Worm (Caenorhabditis elegans) whole organism, young adult: Measurements from ENCODE around the gene ocr-3.

Source experiments
- B0019.2 ChIP-seq: fragments of 200-800 bp; sonication (Bioruptor generic); conservative IDR thresholded peaks from 2 replicates; pipeline ENCODE4 v1.3.6; 2022; ENCODE audit warnings: missing genetic modification reagents, missing genetic modification characterization, missing compliant biosample characterization
- B0336.3 ChIP-seq: fragments of 200-800 bp; sonication (Bioruptor generic); IDR thresholded peaks from 2 replicates; pipeline ENCODE4 v1.3.6; 2022; ENCODE audit warnings: missing genetic modification characterization, missing compliant biosample characterization
- C17E4.6 ChIP-seq: fragments of 200-800 bp; sonication (Bioruptor generic); IDR thresholded peaks from 2 replicates; pipeline ENCODE4 v1.3.6; 2022; ENCODE audit warnings: missing genetic modification reagents, missing genetic modification characterization, missing compliant biosample characterization
- F49E8.2 ChIP-seq: sonication (generic microtip); optimal IDR thresholded peaks from 3 replicates; lab custom pipeline; 2017; ENCODE audit warnings: missing genetic modification characterization, mild to moderate bottlenecking, missing compliant biosample characterization, antibody characterized with exemption, moderate library complexity; ENCODE audit not compliant: insufficient read depth
- T07F8.4 ChIP-seq: sonication (generic microtip); optimal IDR thresholded peaks from 2 replicates; lab custom pipeline; 2016; ENCODE audit warnings: mild to moderate bottlenecking, missing genetic modification characterization, moderate library complexity, missing compliant biosample characterization
- Y53F4B.3 ChIP-seq: fragments of 200-800 bp; sonication (Bioruptor generic); IDR thresholded peaks from 2 replicates; pipeline ENCODE4 v1.3.6; 2022; ENCODE audit warnings: missing genetic modification reagents, missing genetic modification characterization, missing compliant biosample characterization
- Y53G8AR.9 ChIP-seq: fragments of 200-800 bp; sonication (Bioruptor generic); conservative IDR thresholded peaks from 2 replicates; pipeline ENCODE4 v1.3.6; 2022; ENCODE audit warnings: missing genetic modification reagents, missing genetic modification characterization, missing compliant biosample characterization
- Y67H2A.10 ChIP-seq: fragments of 200-800 bp; sonication (Bioruptor generic); conservative IDR thresholded peaks from 2 replicates; pipeline ENCODE4 v1.3.6; 2022; ENCODE audit warnings: missing genetic modification reagents, missing genetic modification characterization, missing compliant biosample characterization
- Y79H2A.3 ChIP-seq: fragments of 200-800 bp; sonication (Bioruptor generic); conservative IDR thresholded peaks from 2 replicates; pipeline ENCODE4 v1.3.6; 2022; ENCODE audit warnings: missing genetic modification reagents, missing genetic modification characterization, missing compliant biosample characterization
- aptf-2 ChIP-seq: fragments of 200-800 bp; sonication (Bioruptor generic); conservative IDR thresholded peaks from 2 replicates; pipeline ENCODE4 v1.3.6; 2022; ENCODE audit warnings: missing genetic modification reagents, missing genetic modification characterization, missing compliant biosample characterization
- aptf-3 ChIP-seq: fragments of 200-800 bp; sonication (Bioruptor generic); IDR thresholded peaks from 2 replicates; pipeline ENCODE4 v1.3.6; 2022; ENCODE audit warnings: missing genetic modification characterization, missing compliant biosample characterization
- atf-7 ChIP-seq: sonication (generic microtip); optimal IDR thresholded peaks from 2 replicates; lab custom pipeline; 2017; ENCODE audit warnings: mild to moderate bottlenecking, missing genetic modification characterization, missing compliant biosample characterization
- attf-6 ChIP-seq: fragments of 200-800 bp; sonication (Bioruptor generic); IDR thresholded peaks from 2 replicates; pipeline ENCODE4 v1.3.6; 2022; ENCODE audit warnings: missing genetic modification reagents, missing genetic modification characterization, missing compliant biosample characterization
- cebp-1 ChIP-seq, 2 experiments: fragments of 200-800 bp in 1 of 2; sonication (Bioruptor generic) in 1 of 2; sonication (generic microtip) in 1 of 2; IDR thresholded peaks in 1 of 2; optimal IDR thresholded peaks in 1 of 2; 2 replicates each; pipeline versions ENCODE4 v1.3.6 to Lab custom; 2017 to 2022; ENCODE audit warnings: missing compliant biosample characterization in 2 of 2, missing genetic modification characterization in 2 of 2, mild to moderate bottlenecking in 1 of 2, missing genetic modification reagents in 1 of 2, moderate library complexity in 1 of 2
- cebp-2 ChIP-seq: fragments of 200-800 bp; sonication (Bioruptor generic); IDR thresholded peaks from 2 replicates; pipeline ENCODE4 v1.3.6; 2022; ENCODE audit warnings: missing genetic modification characterization, missing compliant biosample characterization
- ceh-79 ChIP-seq: sonication (generic microtip); optimal IDR thresholded peaks from 2 replicates; lab custom pipeline; 2017; ENCODE audit warnings: mild to moderate bottlenecking, missing genetic modification characterization, missing compliant biosample characterization
- ceh-91 ChIP-seq: fragments of 200-800 bp; sonication (Bioruptor generic); IDR thresholded peaks from 2 replicates; pipeline ENCODE4 v1.3.6; 2022; ENCODE audit warnings: missing genetic modification reagents, missing genetic modification characterization, missing compliant biosample characterization
- die-1 ChIP-seq: sonication (generic microtip); optimal IDR thresholded peaks from 2 replicates; lab custom pipeline; 2016; ENCODE audit warnings: missing genotype, mild to moderate bottlenecking, missing genetic modification characterization, missing compliant biosample characterization
- efl-1 ChIP-seq: fragments of 150-350 bp; optimal IDR thresholded peaks from 2 replicates; lab custom pipeline; 2014; ENCODE audit warnings: missing biosample characterization, missing genetic modification reagents, missing genetic modification characterization
- egl-44 ChIP-seq: fragments of 200-800 bp; sonication (Bioruptor generic); IDR thresholded peaks from 2 replicates; pipeline ENCODE4 v1.3.6; 2022; ENCODE audit warnings: missing genetic modification reagents, missing genetic modification characterization, missing compliant biosample characterization
- ekl-4 ChIP-seq: fragments of 200-800 bp; sonication (Bioruptor generic); IDR thresholded peaks from 2 replicates; pipeline ENCODE4 v1.3.6; 2022; ENCODE audit warnings: missing genetic modification reagents, missing genetic modification characterization, missing compliant biosample characterization
- fkh-3 ChIP-seq: sonication (generic microtip); optimal IDR thresholded peaks from 2 replicates; lab custom pipeline; 2016; ENCODE audit warnings: mild to moderate bottlenecking, missing genetic modification characterization, missing compliant biosample characterization
- hlh-12 ChIP-seq: sonication (generic microtip); optimal IDR thresholded peaks from 2 replicates; lab custom pipeline; 2016; ENCODE audit warnings: missing genetic modification characterization, missing compliant biosample characterization
- hlh-26 ChIP-seq: fragments of 200-800 bp; sonication (Bioruptor generic); conservative IDR thresholded peaks from 2 replicates; pipeline ENCODE4 v1.3.6; 2022; ENCODE audit warnings: missing genetic modification reagents, missing genetic modification characterization, missing compliant biosample characterization
- lin-54 ChIP-seq: fragments of 200-800 bp; sonication (Bioruptor generic); optimal IDR thresholded peaks from 2 replicates; lab custom pipeline; 2018; ENCODE audit warnings: mild to moderate bottlenecking, missing genetic modification characterization, missing compliant biosample characterization
- lsy-27 ChIP-seq: sonication (generic microtip); optimal IDR thresholded peaks from 2 replicates; lab custom pipeline; 2017; ENCODE audit warnings: missing genetic modification characterization, mild to moderate bottlenecking, missing compliant biosample characterization, antibody characterized with exemption, missing genotype, borderline replicate concordance; ENCODE audit not compliant: insufficient read depth
- madf-10 ChIP-seq: sonication (generic microtip); optimal IDR thresholded peaks from 2 replicates; lab custom pipeline; 2016; ENCODE audit warnings: mild to moderate bottlenecking, missing genetic modification characterization, missing compliant biosample characterization
- madf-8 ChIP-seq: fragments of 200-800 bp; sonication (Bioruptor generic); conservative IDR thresholded peaks from 2 replicates; pipeline ENCODE4 v1.3.6; 2022; ENCODE audit warnings: missing genetic modification reagents, missing genetic modification characterization, missing compliant biosample characterization
- mel-28 ChIP-seq: sonication (generic microtip); optimal IDR thresholded peaks from 2 replicates; lab custom pipeline; 2016; ENCODE audit warnings: borderline replicate concordance, mild to moderate bottlenecking, missing genetic modification characterization, missing compliant biosample characterization
- nfya-2 ChIP-seq: fragments of 200-800 bp; sonication (Bioruptor generic); IDR thresholded peaks from 2 replicates; pipeline ENCODE4 v1.3.6; 2022; ENCODE audit warnings: missing genetic modification reagents, missing genetic modification characterization, missing compliant biosample characterization
- nhr-27 ChIP-seq: fragments of 200-800 bp; sonication (Bioruptor generic); optimal IDR thresholded peaks from 2 replicates; lab custom pipeline; 2018; ENCODE audit warnings: mild to moderate bottlenecking, missing genetic modification characterization, moderate library complexity, missing compliant biosample characterization
- nhr-80 ChIP-seq: sonication (generic microtip); optimal IDR thresholded peaks from 2 replicates; lab custom pipeline; 2016; ENCODE audit warnings: missing genetic modification characterization, missing compliant biosample characterization
- rcor-1 ChIP-seq: fragments of 200-800 bp; sonication (Bioruptor generic); IDR thresholded peaks from 2 replicates; pipeline ENCODE4 v1.3.6; 2022; ENCODE audit warnings: missing genetic modification reagents, missing genetic modification characterization, missing compliant biosample characterization
- repo-1 ChIP-seq: sonication (generic microtip); optimal IDR thresholded peaks from 2 replicates; lab custom pipeline; 2017; ENCODE audit warnings: mild to moderate bottlenecking, missing genetic modification characterization, missing compliant biosample characterization
- rpc-1 ChIP-seq, 2 experiments: fragments of 150-350 bp in 1 of 2; sonication (generic microtip) in 1 of 2; optimal IDR thresholded peaks; 2 replicates each; lab custom pipeline; 2014 to 2018; ENCODE audit warnings: missing biosample characterization in 1 of 2, missing genetic modification characterization in 1 of 2, missing genetic modification reagents in 1 of 2, missing genotype in 1 of 2
- sdz-38 ChIP-seq: sonication (generic microtip); optimal IDR thresholded peaks from 2 replicates; lab custom pipeline; 2016; ENCODE audit warnings: missing genotype, missing genetic modification characterization, missing compliant biosample characterization
- snpc-1.1 ChIP-seq: sonication (generic microtip); optimal IDR thresholded peaks from 2 replicates; lab custom pipeline; 2017; ENCODE audit warnings: missing genetic modification characterization, mild to moderate bottlenecking, missing compliant biosample characterization, antibody characterized with exemption, moderate library complexity, missing genotype, missing genetic modification reagents; ENCODE audit not compliant: insufficient read depth
- snpc-3.4 ChIP-seq: sonication (generic microtip); optimal IDR thresholded peaks from 2 replicates; lab custom pipeline; 2017; ENCODE audit warnings: missing genetic modification characterization, mild to moderate bottlenecking, missing compliant biosample characterization, antibody characterized with exemption, moderate library complexity, missing genotype, missing genetic modification reagents
- somi-1 ChIP-seq: fragments of 200-800 bp; sonication (Bioruptor generic); optimal IDR thresholded peaks from 2 replicates; lab custom pipeline; 2018; ENCODE audit warnings: mild to moderate bottlenecking, missing genetic modification characterization, missing compliant biosample characterization
- tbx-9 ChIP-seq: sonication (generic microtip); optimal IDR thresholded peaks from 2 replicates; lab custom pipeline; 2016; ENCODE audit warnings: borderline replicate concordance, missing genetic modification characterization, inconsistent platforms, missing compliant biosample characterization
- tlf-1 ChIP-seq: fragments of 200-800 bp; sonication (Bioruptor generic); optimal IDR thresholded peaks from 2 replicates; lab custom pipeline; 2018; ENCODE audit warnings: mild to moderate bottlenecking, missing genetic modification characterization, missing compliant biosample characterization
- unc-130 ChIP-seq: sonication (generic microtip); optimal IDR thresholded peaks from 2 replicates; lab custom pipeline; 2016; ENCODE audit warnings: missing genetic modification reagents, missing genetic modification characterization, missing compliant biosample characterization
- unc-62 ChIP-seq: fragments of 150-350 bp; optimal IDR thresholded peaks from 2 replicates; lab custom pipeline; 2014; ENCODE audit warnings: missing biosample characterization, missing genetic modification reagents, missing genetic modification characterization
- ztf-18 ChIP-seq: sonication (generic microtip); optimal IDR thresholded peaks from 2 replicates; lab custom pipeline; 2016; ENCODE audit warnings: missing genotype, mild to moderate bottlenecking, missing genetic modification characterization, missing compliant biosample characterization
- ztf-25 ChIP-seq: fragments of 200-800 bp; sonication (Bioruptor generic); IDR thresholded peaks from 2 replicates; pipeline ENCODE4 v1.3.6; 2022; ENCODE audit warnings: missing genetic modification reagents, missing genetic modification characterization, missing compliant biosample characterization
- ztf-3 ChIP-seq: fragments of 200-800 bp; sonication (Bioruptor generic); optimal IDR thresholded peaks from 2 replicates; lab custom pipeline; 2018; ENCODE audit warnings: mild to moderate bottlenecking, missing genetic modification characterization, missing compliant biosample characterization

The ocr-3 gene

DNA sequence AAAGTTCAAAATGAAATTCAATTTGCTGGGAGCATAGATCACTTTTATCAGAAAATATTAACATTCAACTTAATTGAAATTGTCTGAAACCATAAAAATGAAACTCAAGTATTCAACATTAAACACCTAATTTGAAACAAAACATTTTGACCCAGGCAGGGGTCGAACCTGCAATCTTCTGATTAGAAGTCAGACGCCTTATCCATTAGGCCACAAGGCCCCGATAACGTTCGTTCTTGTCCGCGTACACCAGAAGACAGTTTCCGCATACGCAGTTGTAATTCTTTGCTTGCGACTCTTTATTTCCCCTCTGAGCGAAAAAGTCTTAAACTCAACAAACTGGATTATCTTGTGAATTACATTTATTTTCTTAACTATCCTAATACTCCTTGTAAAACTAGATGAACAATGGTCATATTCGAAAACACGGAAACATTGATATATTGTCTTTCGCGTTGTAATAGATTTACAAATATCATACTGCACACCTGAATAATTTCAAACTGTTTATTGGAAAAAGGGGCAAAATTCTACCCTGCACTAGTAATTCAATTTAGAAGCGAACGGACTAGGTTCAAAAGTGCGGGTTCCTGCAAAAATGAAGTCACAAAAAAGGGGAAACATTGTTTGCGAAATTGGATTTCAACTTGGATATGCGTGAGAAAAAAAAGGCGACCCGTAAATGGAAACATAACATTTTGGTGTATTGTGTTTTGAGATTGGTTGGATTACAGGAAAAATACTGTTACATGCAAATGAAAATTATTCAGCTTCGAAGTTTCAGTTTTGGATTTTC lies 21.9 kb upstream of the ocr-3 start (continued):
- TF ChIP-seq efl-1 (GFP tag; lab: Kevin White, UChicago) (no peak), rpc-1 (optimal IDR thresholded peaks at IDR 0.05; lab: Kevin White, UChicago) (peak; percentile 91), rpc-1 (tag; optimal IDR thresholded peaks at IDR 0.05; lab: Kevin White, UChicago) (peak; percentile 97), C17E4.6 (GFP tag; lab: Robert Waterston, UW) (no peak), hlh-12 (tag; lab: Kevin White, UChicago) (no peak), fkh-3 (no peak), tlf-1 (no peak), madf-8 (no peak), madf-10 (tag; lab: Kevin White, UChicago) (peak; percentile 41), lsy-27 (tag; lab: Kevin White, UChicago) (no peak), Y53G8AR.9 (GFP tag; lab: Robert Waterston, UW) (no peak), ekl-4 (GFP tag; lab: Robert Waterston, UW) (0 out of 2 replicates have a peak, but pooled peaks have one; percentile 18), nhr-80 (tag; lab: Kevin White, UChicago) (peak; percentile 25), ztf-25 (GFP tag; lab: Robert Waterston, UW) (peak; percentile 73; the same call in 1 of the 2 replicates), hlh-26 (GFP tag; lab: Robert Waterston, UW) (no peak), unc-130 (GFP tag; lab: Kevin White, UChicago) (no peak), ceh-91 (GFP tag; lab: Robert Waterston, UW) (no peak), ceh-79 (no peak), snpc-3.4 (tag; lab: Kevin White, UChicago) (peak; percentile 86), nhr-27 (no peak), cebp-2 (GFP tag; lab: Robert Waterston, UW) (no peak), lin-54 (no peak), atf-7 (tag; lab: Kevin White, UChicago) (no peak), Y79H2A.3 (GFP tag; lab: Robert Waterston, UW) (no peak), egl-44 (GFP tag; lab: Robert Waterston, UW) (peak; percentile 65; the same call in 1 of the 2 replicates), unc-62 (GFP tag; lab: Kevin White, UChicago) (no peak), ztf-3 (GFP tag; lab: Kevin White, UChicago) (no peak), rcor-1 (GFP tag; lab: Robert Waterston, UW) (0 out of 2 replicates have a peak, but pooled peaks have one; percentile 19), cebp-1 (GFP tag; IDR thresholded peaks at IDR 0.05; lab: Robert Waterston, UW) (no peak), cebp-1 (tag; optimal IDR thresholded peaks at IDR 0.05; lab: Kevin White, UChicago) (no peak), aptf-3 (no peak), repo-1 (tag; lab: Kevin White, UChicago) (no peak), attf-6 (GFP tag; lab: Robert Waterston, UW) (0 out of 2 replicates have a peak, but pooled peaks have one; percentile 53), B0336.3 (GFP tag; lab: Robert Waterston, UW) (no peak), aptf-2 (no peak), tbx-9 (tag; lab: Kevin White, UChicago) (no peak), nfya-2 (GFP tag; lab: Robert Waterston, UW) (no peak), Y53F4B.3 (no peak), somi-1 (GFP tag; lab: Kevin White, UChicago) (no peak), F49E8.2 (tag; lab: Kevin White, UChicago) (peak; percentile 26), ztf-18 (tag; lab: Kevin White, UChicago) (peak; percentile 64), B0019.2 (GFP tag; lab: Robert Waterston, UW) (no peak), sdz-38 (no peak), mel-28 (no peak), snpc-1.1 (tag; lab: Kevin White, UChicago) (peak; percentile 65), Y67H2A.10 (no peak), die-1 (tag; lab: Kevin White, UChicago) (peak; percentile 84), T07F8.4 (peak; percentile 63)
